Worm (Caenorhabditis elegans) whole organism, early embryonic: ENCODE measurements around the gene F37C12.21.

Experiments
- B0310.2 ChIP-seq: sonication (generic microtip); optimal IDR thresholded peaks from 2 replicates; lab custom pipeline; 2016; ENCODE audit warnings: mild to moderate bottlenecking, missing genetic modification characterization, missing compliant biosample characterization
- F13C5.2 ChIP-seq: sonication (generic microtip); optimal IDR thresholded peaks from 2 replicates; lab custom pipeline; 2017; ENCODE audit warnings: mild to moderate bottlenecking, missing genetic modification characterization, inconsistent platforms, missing compliant biosample characterization
- aly-1 ChIP-seq: sonication (generic microtip); optimal IDR thresholded peaks from 2 replicates; lab custom pipeline; 2016; ENCODE audit warnings: missing genetic modification characterization, missing compliant biosample characterization
- ama-1 ChIP-seq: fragments of 150-350 bp; optimal IDR thresholded peaks from 2 replicates; lab custom pipeline; 2014
- ceh-13 ChIP-seq: fragments of 200-800 bp; sonication (Bioruptor generic); optimal IDR thresholded peaks from 2 replicates; lab custom pipeline; 2018; ENCODE audit warnings: mild to moderate bottlenecking, missing genetic modification characterization, missing compliant biosample characterization
- ceh-36 ChIP-seq: sonication (generic microtip); optimal IDR thresholded peaks from 2 replicates; lab custom pipeline; 2016; ENCODE audit warnings: missing genetic modification characterization, inconsistent platforms, missing compliant biosample characterization
- ets-7 ChIP-seq: sonication (generic microtip); optimal IDR thresholded peaks from 2 replicates; lab custom pipeline; 2016; ENCODE audit warnings: missing genotype, missing genetic modification characterization, missing compliant biosample characterization
- flt-1 ChIP-seq: fragments of 200-800 bp; sonication (Bioruptor generic); IDR thresholded peaks from 2 replicates; pipeline ENCODE4 v1.3.6; 2022; ENCODE audit warnings: missing genetic modification characterization, missing compliant biosample characterization
- hmbx-1 ChIP-seq: sonication (generic microtip); optimal IDR thresholded peaks from 2 replicates; lab custom pipeline; 2016; ENCODE audit warnings: mild to moderate bottlenecking, missing genetic modification characterization, missing compliant biosample characterization
- hmg-4 ChIP-seq: fragments of 200-800 bp; sonication (Bioruptor generic); optimal IDR thresholded peaks from 2 replicates; lab custom pipeline; 2018; ENCODE audit warnings: mild to moderate bottlenecking, missing genetic modification characterization, missing compliant biosample characterization
- hnd-1 ChIP-seq: sonication (generic microtip); optimal IDR thresholded peaks from 2 replicates; lab custom pipeline; 2016; ENCODE audit warnings: missing genetic modification characterization, missing compliant biosample characterization
- pes-1 ChIP-seq: fragments of 200-800 bp; sonication (Bioruptor generic); IDR thresholded peaks from 2 replicates; pipeline ENCODE4 v1.3.6; 2022; ENCODE audit warnings: missing genetic modification reagents, missing genetic modification characterization, missing compliant biosample characterization
- scrt-1 ChIP-seq: fragments of 200-800 bp; sonication (Bioruptor generic); IDR thresholded peaks from 2 replicates; pipeline ENCODE4 v1.3.6; 2022; ENCODE audit warnings: missing genetic modification characterization, missing compliant biosample characterization
- sea-1 ChIP-seq: fragments of 200-800 bp; sonication (Bioruptor generic); conservative IDR thresholded peaks from 2 replicates; pipeline ENCODE4 v1.3.6; 2022; ENCODE audit warnings: missing genetic modification characterization, missing compliant biosample characterization
- tbx-11 ChIP-seq: fragments of 200-800 bp; sonication (Bioruptor generic); IDR thresholded peaks from 2 replicates; pipeline ENCODE4 v1.3.6; 2022; ENCODE audit warnings: missing genetic modification characterization, missing compliant biosample characterization
- tbx-37 ChIP-seq: fragments of 200-800 bp; sonication (Bioruptor generic); conservative IDR thresholded peaks from 2 replicates; pipeline ENCODE4 v1.3.6; 2022; ENCODE audit warnings: missing genetic modification reagents, missing genetic modification characterization, missing compliant biosample characterization
- tra-4 ChIP-seq: sonication (generic microtip); optimal IDR thresholded peaks from 2 replicates; lab custom pipeline; 2017; ENCODE audit warnings: missing genetic modification characterization, missing compliant biosample characterization

Gene F37C12.21

DNA sequence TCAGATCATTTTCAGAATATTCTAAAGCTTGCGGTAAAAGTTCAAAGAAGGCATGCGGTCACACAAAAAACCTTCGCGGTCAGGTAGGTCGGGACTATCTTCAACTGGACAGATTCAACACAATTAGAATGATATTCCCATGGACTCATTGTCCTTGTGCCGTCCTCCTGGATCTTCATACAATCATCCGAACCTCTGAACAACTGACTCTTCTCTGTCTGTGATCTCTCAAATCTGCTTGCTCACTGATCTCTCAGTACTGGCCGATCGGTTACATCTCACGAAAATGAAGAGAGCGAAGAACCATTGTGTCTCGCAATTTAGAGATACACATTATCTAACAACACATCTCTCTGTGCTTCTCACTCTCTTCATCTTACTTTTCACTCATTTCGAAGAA lies 27.4 kb downstream of the F37C12.21 start:
- no peak for TF ChIP-seq ceh-13
- no peak for TF ChIP-seq scrt-1 (GFP tag; lab: Robert Waterston, UW)
- TF ChIP-seq hnd-1 (tag; lab: Kevin White, UChicago), result no peak
- no peak for TF ChIP-seq F13C5.2 (tag; lab: Kevin White, UChicago)
- TF ChIP-seq sea-1, result no peak
- TF ChIP-seq aly-1 (tag; lab: Kevin White, UChicago), result no peak
- no peak for TF ChIP-seq ets-7 (tag; lab: Kevin White, UChicago)
- no peak for TF ChIP-seq B0310.2 (tag; lab: Kevin White, UChicago)
- TF ChIP-seq tbx-37 (GFP tag; lab: Robert Waterston, UW), result no peak
- TF ChIP-seq pes-1 (GFP tag; lab: Robert Waterston, UW), result no peak
- TF ChIP-seq ceh-36 (tag; lab: Kevin White, UChicago), result no peak
- TF ChIP-seq tbx-11 (GFP tag; lab: Robert Waterston, UW), result no peak
- TF ChIP-seq hmg-4 (GFP tag; lab: Kevin White, UChicago), result no peak
- TF ChIP-seq tra-4 (tag; lab: Kevin White, UChicago), result no peak

DNA sequence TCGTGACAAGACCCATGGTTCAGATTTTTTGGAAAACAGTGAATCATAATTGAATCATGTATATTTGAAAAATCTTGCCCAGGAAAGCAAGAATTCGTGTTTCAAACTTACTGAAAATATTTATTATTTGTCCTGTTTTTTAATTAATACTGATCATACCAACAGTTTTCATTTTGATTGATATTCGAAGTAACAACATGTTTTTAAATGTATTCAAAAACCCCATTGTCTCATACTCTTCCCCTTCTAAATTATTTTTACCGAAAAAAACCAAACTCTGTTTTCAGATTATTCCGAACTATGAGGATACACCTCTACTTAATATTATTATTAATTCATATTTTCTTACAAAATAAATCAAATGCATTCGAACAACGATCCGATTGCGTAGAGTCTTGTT lies 28.1 kb downstream of the F37C12.21 start, which contains the start of gene R151.1:
TSS of gene R151.1 (plus strand) at position 301 of the 400 bp plus-strand sequence.
- TF ChIP-seq tra-4 (tag; lab: Kevin White, UChicago), result no peak
- no peak for TF ChIP-seq ceh-13
- no peak for TF ChIP-seq sea-1
- TF ChIP-seq tbx-11 (GFP tag; lab: Robert Waterston, UW), result no peak
- no peak for TF ChIP-seq pes-1 (GFP tag; lab: Robert Waterston, UW)
- TF ChIP-seq F13C5.2 (tag; lab: Kevin White, UChicago), result no peak
- TF ChIP-seq ceh-36 (tag; lab: Kevin White, UChicago), result no peak
- no peak for TF ChIP-seq scrt-1 (GFP tag; lab: Robert Waterston, UW)
- no peak for TF ChIP-seq ets-7 (tag; lab: Kevin White, UChicago)
- TF ChIP-seq hnd-1 (tag; lab: Kevin White, UChicago), result no peak
- TF ChIP-seq aly-1 (tag; lab: Kevin White, UChicago), result no peak
- no peak for TF ChIP-seq tbx-37 (GFP tag; lab: Robert Waterston, UW)
- no peak for TF ChIP-seq hmbx-1 (tag; lab: Kevin White, UChicago)
- no peak for TF ChIP-seq B0310.2 (tag; lab: Kevin White, UChicago)
- TF ChIP-seq flt-1 (GFP tag; lab: Robert Waterston, UW), result no peak

DNA sequence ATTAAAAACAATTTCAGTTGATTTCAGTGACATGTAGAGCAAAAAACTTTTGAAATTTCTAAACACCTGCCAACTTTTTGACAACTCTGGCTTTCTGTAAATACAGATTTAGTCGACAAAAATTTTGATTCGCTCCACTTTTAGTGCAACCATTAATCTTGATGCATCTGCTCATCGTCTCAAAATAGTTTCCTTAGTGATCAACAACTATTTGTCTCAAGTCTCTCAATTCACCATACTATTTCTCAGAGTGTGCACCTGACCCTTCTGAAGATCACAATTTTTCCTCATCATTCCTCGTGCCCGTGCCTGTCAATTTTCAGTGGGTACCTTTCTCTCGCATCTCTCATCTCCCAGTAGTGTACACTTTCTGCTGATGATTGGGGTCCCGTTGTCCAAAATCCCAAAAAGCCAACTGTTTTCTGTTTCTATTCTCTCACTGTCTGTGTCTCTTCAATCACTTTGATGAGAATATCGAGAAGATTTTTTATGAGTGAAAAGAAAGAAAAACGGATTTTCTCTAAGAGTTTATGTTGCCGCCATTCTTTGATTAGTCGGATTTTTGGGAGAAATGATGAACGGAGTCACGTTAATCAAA lies 28.9 kb downstream of the F37C12.21 start:
- TF ChIP-seq tbx-37 (GFP tag; lab: Robert Waterston, UW) (no peak), flt-1 (GFP tag; lab: Robert Waterston, UW) (no peak), sea-1 (no peak), tbx-11 (GFP tag; lab: Robert Waterston, UW) (no peak), tra-4 (tag; lab: Kevin White, UChicago) (no peak), ets-7 (tag; lab: Kevin White, UChicago) (no peak), B0310.2 (tag; lab: Kevin White, UChicago) (no peak), hnd-1 (tag; lab: Kevin White, UChicago) (no peak)

DNA sequence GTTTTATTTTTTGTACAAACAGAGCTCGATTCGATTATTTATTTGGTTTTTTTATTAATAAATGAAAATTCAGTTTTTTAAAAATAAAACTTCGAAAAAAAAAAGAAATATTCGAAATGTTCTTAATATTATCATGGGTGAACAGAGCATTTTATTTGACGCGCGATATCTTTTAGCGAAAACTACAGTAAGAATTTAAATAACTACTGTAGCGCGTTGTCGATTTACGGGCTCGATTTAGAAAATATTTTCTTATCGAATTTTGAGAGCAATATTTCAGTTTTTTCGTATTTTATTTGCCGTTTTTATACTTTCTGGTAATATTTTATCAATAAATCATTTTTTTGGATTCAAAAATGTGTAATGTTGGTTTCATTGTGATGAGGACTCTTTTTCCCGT lies 32.9 kb downstream of the F37C12.21 start:
- TF ChIP-seq scrt-1 (GFP tag; lab: Robert Waterston, UW) (no peak), flt-1 (GFP tag; lab: Robert Waterston, UW) (no peak), tra-4 (tag; lab: Kevin White, UChicago) (no peak), F13C5.2 (tag; lab: Kevin White, UChicago) (no peak), aly-1 (tag; lab: Kevin White, UChicago) (no peak), pes-1 (GFP tag; lab: Robert Waterston, UW) (no peak), ceh-36 (tag; lab: Kevin White, UChicago) (no peak)

DNA sequence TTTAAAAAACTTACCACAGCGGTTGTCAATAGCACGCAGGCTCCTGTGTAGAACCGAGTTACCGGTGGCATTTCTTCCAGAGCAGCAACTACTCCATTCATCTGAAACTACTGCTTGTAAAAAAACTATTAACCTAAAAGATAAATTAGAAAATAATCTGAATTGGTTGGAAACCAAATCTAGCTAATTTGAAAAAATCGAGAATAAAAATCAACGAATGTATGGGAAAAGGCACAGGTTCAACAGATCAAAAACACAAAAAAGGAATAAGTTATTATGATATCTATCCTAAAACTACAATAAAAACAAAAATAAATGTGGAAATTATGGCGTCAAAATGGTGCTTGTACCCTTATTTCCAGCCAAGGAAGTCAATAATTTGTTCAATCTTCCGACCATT lies 34.9 kb downstream of the F37C12.21 start, which contains the start of gene der-2:
TSS of gene der-2 (minus strand) at position 101 of the 400 bp plus-strand sequence.
- TF ChIP-seq scrt-1 (GFP tag; lab: Robert Waterston, UW), result no peak
- TF ChIP-seq tbx-11 (GFP tag; lab: Robert Waterston, UW), result no peak
- no peak for TF ChIP-seq F13C5.2 (tag; lab: Kevin White, UChicago)
- TF ChIP-seq ceh-13, result no peak
- no peak for TF ChIP-seq B0310.2 (tag; lab: Kevin White, UChicago)
- no peak for TF ChIP-seq ets-7 (tag; lab: Kevin White, UChicago)
- TF ChIP-seq hmg-4 (GFP tag; lab: Kevin White, UChicago), result no peak

DNA sequence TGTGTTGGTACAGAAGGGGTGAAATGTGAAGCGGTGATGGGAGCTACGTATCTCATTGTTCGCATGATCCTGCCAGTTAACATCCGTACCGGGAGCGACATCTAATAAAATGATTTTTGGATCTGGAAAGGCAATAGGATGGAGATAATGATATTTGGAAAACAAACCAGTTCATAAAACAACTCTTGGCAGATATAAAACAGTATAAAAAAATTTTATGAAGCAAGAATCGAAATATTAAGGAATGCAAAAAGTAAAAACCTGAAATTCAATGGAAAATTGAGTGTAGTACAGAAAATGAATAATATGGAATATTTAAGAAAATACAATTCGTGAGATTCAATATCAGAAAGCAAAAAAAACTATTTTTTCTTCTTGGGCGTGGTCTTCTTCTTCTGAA lies 38.5 kb downstream of the F37C12.21 start, which contains the start of gene hsp-75:
TSS of gene hsp-75 (minus strand) at position 101 of the 400 bp plus-strand sequence.
- TF ChIP-seq ama-1 (lab: Kevin White, UChicago), result no peak
- no peak for TF ChIP-seq tbx-11 (GFP tag; lab: Robert Waterston, UW)
- no peak for TF ChIP-seq tra-4 (tag; lab: Kevin White, UChicago)

DNA sequence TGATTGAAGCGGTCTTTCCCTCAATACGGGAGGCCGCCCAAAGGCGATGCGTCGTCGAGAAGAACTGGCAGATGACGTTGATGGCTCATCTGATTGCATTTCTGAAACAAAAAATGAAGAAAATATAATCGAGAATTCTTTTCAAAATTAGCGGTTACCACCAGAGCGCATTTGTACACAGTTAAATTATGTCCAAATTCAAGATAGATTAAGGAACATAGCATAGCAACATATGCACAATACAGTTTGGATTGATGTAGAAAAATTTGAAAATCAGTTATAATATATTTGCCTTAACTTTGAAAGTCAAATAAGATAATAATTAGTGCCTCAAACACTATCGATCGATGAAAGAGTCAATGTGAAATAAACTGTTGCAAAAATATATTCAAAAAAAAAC lies 41.5 kb downstream of the F37C12.21 start, which contains the start of gene R151.8:
TSS of gene R151.8 (minus strand) at position 101 of the 400 bp plus-strand sequence.
- TF ChIP-seq B0310.2 (tag; lab: Kevin White, UChicago) (no peak), tra-4 (tag; lab: Kevin White, UChicago) (no peak), aly-1 (tag; lab: Kevin White, UChicago) (no peak), ceh-13 (no peak), pes-1 (GFP tag; lab: Robert Waterston, UW) (no peak), flt-1 (GFP tag; lab: Robert Waterston, UW) (no peak)

DNA sequence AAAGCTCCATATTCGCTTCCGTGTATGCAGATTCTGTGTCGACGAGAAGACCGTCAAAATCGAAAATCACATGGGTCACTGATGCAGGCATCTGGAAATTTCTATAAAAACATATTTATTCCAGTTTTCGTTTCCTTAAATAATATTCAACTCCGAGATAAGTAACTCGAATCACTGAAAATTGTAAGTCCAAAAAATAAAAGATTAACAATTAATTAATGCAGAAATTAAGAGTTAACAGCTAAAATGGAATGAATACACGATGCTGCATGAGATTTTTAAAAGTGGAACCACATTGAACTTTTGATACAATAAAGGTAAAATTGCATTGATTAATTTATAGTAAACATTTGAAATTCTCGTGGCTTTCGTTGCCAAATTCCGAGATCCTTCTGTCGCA lies 42.7 kb downstream of the F37C12.21 start, which contains the start of gene R151.10:
TSS of gene R151.10 (minus strand) at position 101 of the 400 bp plus-strand sequence.
- no peak for TF ChIP-seq hnd-1 (tag; lab: Kevin White, UChicago)
- TF ChIP-seq flt-1 (GFP tag; lab: Robert Waterston, UW), result no peak
- no peak for TF ChIP-seq ceh-13
- no peak for TF ChIP-seq tbx-11 (GFP tag; lab: Robert Waterston, UW)
- TF ChIP-seq ama-1 (lab: Kevin White, UChicago), result no peak
- no peak for TF ChIP-seq B0310.2 (tag; lab: Kevin White, UChicago)
- no peak for TF ChIP-seq sea-1
- no peak for TF ChIP-seq tra-4 (tag; lab: Kevin White, UChicago)
- TF ChIP-seq aly-1 (tag; lab: Kevin White, UChicago), result no peak
- no peak for TF ChIP-seq pes-1 (GFP tag; lab: Robert Waterston, UW)
- no peak for TF ChIP-seq scrt-1 (GFP tag; lab: Robert Waterston, UW)
- no peak for TF ChIP-seq tbx-37 (GFP tag; lab: Robert Waterston, UW)
- TF ChIP-seq hmbx-1 (tag; lab: Kevin White, UChicago), result no peak
- no peak for TF ChIP-seq hmg-4 (GFP tag; lab: Kevin White, UChicago)
- TF ChIP-seq ceh-36 (tag; lab: Kevin White, UChicago), result no peak
- no peak for TF ChIP-seq F13C5.2 (tag; lab: Kevin White, UChicago)
